Fruit fly (Drosophila melanogaster) whole organism, adult: Measurements from ENCODE around the gene CG31205.

ENCODE experiments used
- CG1620 ChIP-seq: fragments of 200-800 bp; sonication (Bioruptor generic); optimal IDR thresholded peaks from 2 replicates; lab custom pipeline; 2016; ENCODE audit warnings: missing biosample characterization, missing genetic modification characterization
- Crg-1 ChIP-seq: fragments of 200-800 bp; sonication (Bioruptor generic); optimal IDR thresholded peaks from 2 replicates; lab custom pipeline; 2016; ENCODE audit warnings: missing biosample characterization, missing genetic modification characterization
- tj ChIP-seq: fragments of 200-800 bp; sonication (Bioruptor generic); optimal IDR thresholded peaks from 3 replicates; lab custom pipeline; 2017; ENCODE audit warnings: missing biosample characterization, mild to moderate bottlenecking, missing genetic modification characterization, moderate library complexity
- toe ChIP-seq: fragments of 200-800 bp; sonication (Bioruptor generic); optimal IDR thresholded peaks from 2 replicates; lab custom pipeline; 2016; ENCODE audit warnings: missing biosample characterization, missing genetic modification characterization

dm6 chr3R:20743769-20744168 is 12.3 kb downstream of the CG31205 start, which contains the start of gene CG31199:
- TF ChIP-seq tj: no peak
- TF ChIP-seq CG1620: no peak
- no peak for TF ChIP-seq Crg-1
- TF ChIP-seq toe: no peak
